Worm (Caenorhabditis elegans): Measurements from ENCODE around the gene islo-1.

- TF ChIP-seq F52B5.7 (tag; optimal IDR thresholded peaks at IDR 0.05) (no peak), rec-8 (tag; optimal IDR thresholded peaks at IDR 0.05) (no peak)
Measured at ce11 chrIV:8115462-8115861, 20.7 kb upstream of the islo-1 start, which contains the start of gene irld-8.
